Worm (Caenorhabditis elegans) whole organism, L4 larva: ENCODE results near the gene C46C2.3.

ENCODE experiments used
- F37D6.2 ChIP-seq: sonication (generic microtip); optimal IDR thresholded peaks from 2 replicates; lab custom pipeline; 2016; ENCODE audit warnings: mild to moderate bottlenecking, missing genetic modification characterization, missing compliant biosample characterization
- F44E2.7 ChIP-seq: fragments of 200-800 bp; sonication (Bioruptor generic); IDR thresholded peaks from 2 replicates; pipeline ENCODE4 v2.1.2; 2022; ENCODE audit warnings: missing genetic modification characterization, missing compliant biosample characterization
- F49E8.2 ChIP-seq: sonication (generic microtip); optimal IDR thresholded peaks from 2 replicates; lab custom pipeline; 2016; ENCODE audit warnings: missing compliant biosample characterization, mild to moderate bottlenecking, missing genetic modification characterization, borderline replicate concordance
- T20F7.1 ChIP-seq: fragments of 200-800 bp; sonication (Bioruptor generic); optimal IDR thresholded peaks from 2 replicates; lab custom pipeline; 2018; ENCODE audit warnings: mild to moderate bottlenecking, missing genetic modification characterization, missing compliant biosample characterization
- T26A8.4 ChIP-seq: fragments of 200-800 bp; sonication (Bioruptor generic); IDR thresholded peaks from 2 replicates; pipeline ENCODE4 v1.3.6; 2022; ENCODE audit warnings: missing genetic modification characterization, missing compliant biosample characterization
- ZK546.5 ChIP-seq, 2 experiments: sonication (generic microtip); optimal IDR thresholded peaks; 2 replicates each; lab custom pipeline; 2017; ENCODE audit warnings: missing biosample characterization in 2 of 2, missing genetic modification characterization in 2 of 2
- aha-1 ChIP-seq: fragments of 150-350 bp; peaks from one replicate; lab custom pipeline; 2014; ENCODE audit warnings: missing biosample characterization, missing genetic modification characterization
- attf-4 ChIP-seq: sonication (generic microtip); optimal IDR thresholded peaks from 3 replicates; lab custom pipeline; 2017; ENCODE audit warnings: missing biosample characterization, missing genetic modification characterization
- ceh-20 ChIP-seq: fragments of 200-800 bp; sonication (Bioruptor generic); IDR thresholded peaks from 2 replicates; pipeline ENCODE4 v1.3.6; 2022; ENCODE audit warnings: missing genetic modification reagents, missing genetic modification characterization, missing compliant biosample characterization
- ceh-44 ChIP-seq: fragments of 200-800 bp; sonication (Bioruptor generic); IDR thresholded peaks from 2 replicates; pipeline ENCODE4 v1.3.6; 2022; ENCODE audit warnings: missing genetic modification reagents, missing genetic modification characterization, missing compliant biosample characterization
- daf-12 ChIP-seq: fragments of 150-350 bp; optimal IDR thresholded peaks from 2 replicates; lab custom pipeline; 2014; ENCODE audit warnings: missing biosample characterization, missing genetic modification reagents, missing genetic modification characterization
- daf-19 ChIP-seq: fragments of 200-800 bp; sonication (Bioruptor generic); conservative IDR thresholded peaks from 2 replicates; pipeline ENCODE4 v1.3.6; 2022; ENCODE audit warnings: missing genetic modification characterization, missing compliant biosample characterization
- dmd-8 ChIP-seq: fragments of 200-800 bp; sonication (Bioruptor generic); IDR thresholded peaks from 2 replicates; pipeline ENCODE4 v1.3.6; 2022; ENCODE audit warnings: missing genetic modification characterization, missing compliant biosample characterization
- dpl-1 ChIP-seq: fragments of 150-350 bp; optimal IDR thresholded peaks from 2 replicates; lab custom pipeline; 2014; ENCODE audit warnings: missing biosample characterization, missing genetic modification reagents, missing genetic modification characterization
- duxl-1 ChIP-seq: sonication (generic microtip); optimal IDR thresholded peaks from 2 replicates; lab custom pipeline; 2016; ENCODE audit warnings: mild to moderate bottlenecking, missing genetic modification characterization, moderate library complexity, missing compliant biosample characterization; ENCODE audit not compliant: poor library complexity
- egl-27 ChIP-seq: sonication (generic microtip); optimal IDR thresholded peaks from 3 replicates; lab custom pipeline; 2017; ENCODE audit warnings: missing biosample characterization, missing genetic modification reagents, missing genetic modification characterization
- egl-43 ChIP-seq: fragments of 200-800 bp; sonication (Bioruptor generic); IDR thresholded peaks from 2 replicates; pipeline ENCODE4 v1.3.6; 2022; ENCODE audit warnings: missing genetic modification reagents, missing genetic modification characterization, missing compliant biosample characterization
- fos-1 ChIP-seq: fragments of 150-350 bp; optimal IDR thresholded peaks from 2 replicates; lab custom pipeline; 2014; ENCODE audit warnings: missing biosample characterization, missing genetic modification characterization
- hlh-11 ChIP-seq: fragments of 200-800 bp; sonication (Bioruptor generic); optimal IDR thresholded peaks from 2 replicates; lab custom pipeline; 2018; ENCODE audit warnings: mild to moderate bottlenecking, missing genetic modification characterization, missing compliant biosample characterization
- hlh-30 ChIP-seq: sonication (generic microtip); optimal IDR thresholded peaks from 2 replicates; lab custom pipeline; 2017; ENCODE audit warnings: antibody characterized with exemption, mild to moderate bottlenecking, missing genetic modification characterization, missing compliant biosample characterization; ENCODE audit not compliant: insufficient read depth
- hmg-1.1 ChIP-seq: fragments of 200-800 bp; sonication (Bioruptor generic); IDR thresholded peaks from 2 replicates; pipeline ENCODE4 v1.3.6; 2022; ENCODE audit warnings: missing genetic modification reagents, missing genetic modification characterization, missing compliant biosample characterization
- lim-7 ChIP-seq: fragments of 200-800 bp; sonication (Bioruptor generic); IDR thresholded peaks from 2 replicates; pipeline ENCODE4 v1.3.6; 2022; ENCODE audit warnings: missing genetic modification characterization, missing compliant biosample characterization
- lin-1 ChIP-seq: fragments of 200-800 bp; sonication (Bioruptor generic); IDR thresholded peaks from 2 replicates; pipeline ENCODE4 v1.3.6; 2022; ENCODE audit warnings: missing genetic modification reagents, missing genetic modification characterization, missing compliant biosample characterization
- lin-13 ChIP-seq: fragments of 150-350 bp; optimal IDR thresholded peaks from 2 replicates; lab custom pipeline; 2014; ENCODE audit warnings: missing biosample characterization, missing genetic modification reagents, missing genetic modification characterization
- lin-38 ChIP-seq: fragments of 200-800 bp; sonication (Bioruptor generic); IDR thresholded peaks from 2 replicates; pipeline ENCODE4 v1.3.6; 2022; ENCODE audit warnings: missing genetic modification reagents, missing genetic modification characterization, missing compliant biosample characterization
- lin-39 ChIP-seq: fragments of 150-350 bp; optimal IDR thresholded peaks from 2 replicates; lab custom pipeline; 2014; ENCODE audit warnings: missing biosample characterization, missing genetic modification reagents, missing genetic modification characterization
- lir-3 ChIP-seq: sonication (generic microtip); optimal IDR thresholded peaks from 2 replicates; lab custom pipeline; 2016; ENCODE audit warnings: mild to moderate bottlenecking, missing genetic modification characterization, missing compliant biosample characterization
- lsy-2 ChIP-seq, 2 experiments: fragments of 150-350 bp in 1 of 2; sonication (generic microtip) in 1 of 2; optimal IDR thresholded peaks; 2 replicates each; lab custom pipeline; 2014 to 2017; ENCODE audit warnings: missing biosample characterization in 2 of 2, missing genetic modification characterization in 2 of 2
- mdt-29 ChIP-seq: fragments of 200-800 bp; sonication (Bioruptor generic); IDR thresholded peaks from 2 replicates; pipeline ENCODE4 v1.3.6; 2022; ENCODE audit warnings: missing genetic modification reagents, missing genetic modification characterization, missing compliant biosample characterization
- mep-1 ChIP-seq: fragments of 150-350 bp; sonication (generic microtip); optimal IDR thresholded peaks from 3 replicates; lab custom pipeline; 2014; ENCODE audit warnings: missing biosample characterization, missing genetic modification characterization
- mxl-2 ChIP-seq: fragments of 200-800 bp; sonication (Bioruptor generic); conservative IDR thresholded peaks from 2 replicates; pipeline ENCODE4 v1.3.6; 2022; ENCODE audit warnings: missing genetic modification reagents, missing genetic modification characterization, missing compliant biosample characterization
- nhr-10 ChIP-seq: fragments of 150-350 bp; optimal IDR thresholded peaks from 2 replicates; lab custom pipeline; 2014; ENCODE audit warnings: missing biosample characterization, missing genetic modification characterization
- nhr-237 ChIP-seq: sonication (generic microtip); optimal IDR thresholded peaks from 2 replicates; lab custom pipeline; 2017; ENCODE audit warnings: missing biosample characterization, missing genetic modification characterization
- nhr-41 ChIP-seq: fragments of 200-800 bp; sonication (Bioruptor generic); IDR thresholded peaks from 2 replicates; pipeline ENCODE4 v1.3.6; 2022; ENCODE audit warnings: missing genetic modification reagents, missing genetic modification characterization, missing compliant biosample characterization
- nhr-42 ChIP-seq: fragments of 200-800 bp; sonication (Bioruptor generic); IDR thresholded peaks from 2 replicates; pipeline ENCODE4 v1.3.6; 2022; ENCODE audit warnings: missing genetic modification characterization, missing compliant biosample characterization
- nhr-48 ChIP-seq: sonication (generic microtip); optimal IDR thresholded peaks from 2 replicates; lab custom pipeline; 2016; ENCODE audit warnings: mild to moderate bottlenecking, missing genetic modification characterization, missing compliant biosample characterization
- nhr-6 ChIP-seq: fragments of 150-350 bp; optimal IDR thresholded peaks from 2 replicates; lab custom pipeline; 2014; ENCODE audit warnings: missing biosample characterization, missing genetic modification characterization
- pqm-1 ChIP-seq: sonication (generic microtip); optimal IDR thresholded peaks from 2 replicates; lab custom pipeline; 2017; ENCODE audit warnings: missing biosample characterization, missing genetic modification characterization
- rbr-2 ChIP-seq: sonication (generic microtip); optimal IDR thresholded peaks from 2 replicates; lab custom pipeline; 2016; ENCODE audit warnings: missing genotype, missing genetic modification characterization, missing compliant biosample characterization
- saeg-2 ChIP-seq: fragments of 200-800 bp; sonication (Bioruptor generic); IDR thresholded peaks from 2 replicates; pipeline ENCODE4 v1.3.6; 2022; ENCODE audit warnings: missing genetic modification reagents, missing genetic modification characterization, missing compliant biosample characterization
- skn-1 ChIP-seq: fragments of 150-350 bp; optimal IDR thresholded peaks from 2 replicates; lab custom pipeline; 2014; ENCODE audit warnings: missing biosample characterization, missing genetic modification characterization
- snpc-4 ChIP-seq: fragments of 150-350 bp; optimal IDR thresholded peaks from 2 replicates; lab custom pipeline; 2014; ENCODE audit warnings: missing biosample characterization, missing genetic modification characterization
- spr-3 ChIP-seq: fragments of 200-800 bp; sonication (Bioruptor generic); optimal IDR thresholded peaks from 2 replicates; lab custom pipeline; 2018; ENCODE audit warnings: mild to moderate bottlenecking, missing genetic modification characterization, missing compliant biosample characterization
- unc-62 ChIP-seq, 3 experiments: fragments of 150-350 bp in 1 of 3; sonication (generic microtip); optimal IDR thresholded peaks in 2 of 3; peaks in 1 of 3; 1 replicate in 1 of 3; 2 replicates in 2 of 3; lab custom pipeline; 2014 to 2017; ENCODE audit warnings: missing biosample characterization in 3 of 3, missing genetic modification characterization in 3 of 3, missing genetic modification reagents in 3 of 3, missing genotype in 1 of 3
- vab-7 ChIP-seq: fragments of 200-800 bp; sonication (Bioruptor generic); IDR thresholded peaks from 2 replicates; pipeline ENCODE4 v1.3.6; 2022; ENCODE audit warnings: missing genetic modification reagents, missing genetic modification characterization, missing compliant biosample characterization
- zfp-3 ChIP-seq: fragments of 200-800 bp; sonication (Bioruptor generic); conservative IDR thresholded peaks from 2 replicates; pipeline ENCODE4 v1.3.6; 2022; ENCODE audit warnings: missing genetic modification reagents, missing genetic modification characterization, missing compliant biosample characterization
- zip-2 ChIP-seq: fragments of 150-350 bp; optimal IDR thresholded peaks from 2 replicates; lab custom pipeline; 2014; ENCODE audit warnings: missing biosample characterization, missing genetic modification characterization
- ztf-11 ChIP-seq: fragments of 150-350 bp; optimal IDR thresholded peaks from 2 replicates; lab custom pipeline; 2014; ENCODE audit warnings: missing biosample characterization, missing genetic modification characterization
- ztf-7 ChIP-seq: fragments of 150-350 bp; optimal IDR thresholded peaks from 2 replicates; lab custom pipeline; 2014; ENCODE audit warnings: missing biosample characterization, missing genetic modification characterization

C46C2.3 gene

DNA sequence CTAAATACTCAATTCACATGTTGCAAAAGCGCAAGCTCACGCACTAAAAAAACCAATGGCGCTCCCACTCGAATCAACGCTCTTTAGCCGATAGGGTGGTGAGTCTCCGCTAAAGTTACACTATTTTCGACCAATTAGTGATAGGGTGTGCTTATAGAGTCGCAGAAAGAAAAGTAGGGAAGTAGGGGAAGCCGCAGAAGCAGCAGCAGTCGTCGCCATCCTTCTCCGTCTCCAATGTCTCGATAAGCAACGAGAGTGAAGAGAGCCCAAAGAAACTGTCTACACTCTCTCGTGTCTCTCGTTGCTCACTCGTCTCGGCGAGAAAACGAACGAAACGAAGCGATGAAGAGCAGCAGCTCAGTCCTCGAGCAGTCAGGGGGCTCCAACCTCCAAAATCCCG, 28.2 kb upstream of the C46C2.3 start (continued):
- peak; percentile 49; the same call in 1 of the 2 replicates for TF ChIP-seq lin-1 (GFP tag; lab: Robert Waterston, UW)
- TF ChIP-seq unc-62 (GFP tag; optimal IDR thresholded peaks at IDR 0.05 in 1 of 2; lab: Kevin White, UChicago), result peak in 1 of 2 experiments; percentile 14
- no peak for TF ChIP-seq unc-62 (tag; optimal IDR thresholded peaks at IDR 0.05; lab: Kevin White, UChicago)
- TF ChIP-seq nhr-48, result no peak
- TF ChIP-seq ztf-11 (tag; lab: Kevin White, UChicago), result no peak
- TF ChIP-seq zip-2, result no peak
- 0 out of 2 replicates have a peak, but pooled peaks have one; percentile 33 for TF ChIP-seq nhr-42 (GFP tag; lab: Robert Waterston, UW)
- TF ChIP-seq skn-1 (tag; lab: Kevin White, UChicago), result no peak
- peak; percentile 18 for TF ChIP-seq duxl-1
- TF ChIP-seq T26A8.4 (GFP tag; lab: Robert Waterston, UW), result no peak
- TF ChIP-seq egl-43 (GFP tag; lab: Robert Waterston, UW), result peak; percentile 82

DNA sequence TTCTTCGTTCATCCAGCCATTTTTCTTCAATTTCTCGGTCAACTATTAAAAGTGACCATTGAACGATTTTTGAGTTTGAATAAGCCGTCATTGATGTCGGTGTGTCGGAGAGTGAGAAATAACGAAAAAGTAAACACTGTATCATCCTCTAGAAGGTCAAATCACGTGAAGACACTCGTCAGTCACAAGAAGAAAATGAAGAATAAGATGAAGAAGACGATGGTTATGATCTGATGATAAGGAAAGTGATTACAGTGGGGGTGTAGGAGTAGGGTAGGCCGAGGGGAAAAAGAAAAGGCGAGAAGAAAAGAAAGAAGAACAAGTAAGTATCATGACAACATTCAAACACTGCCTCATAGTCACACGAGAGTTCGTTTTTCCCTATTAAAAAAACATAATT, 26.8 kb upstream of the C46C2.3 start:
- no peak for TF ChIP-seq nhr-237 (tag; lab: Kevin White, UChicago)
- TF ChIP-seq vab-7 (GFP tag; lab: Robert Waterston, UW), result no peak
- peak; percentile 88 for TF ChIP-seq hlh-11 (tag; lab: Kevin White, UChicago)
- no peak for TF ChIP-seq rbr-2 (tag; lab: Kevin White, UChicago)
- TF ChIP-seq daf-12, result no peak
- TF ChIP-seq lim-7 (GFP tag; lab: Robert Waterston, UW), result no peak
- peak; percentile 75 for TF ChIP-seq mdt-29 (GFP tag; lab: Robert Waterston, UW)
- TF ChIP-seq nhr-48, result peak; percentile 38
- peak; percentile 34 for TF ChIP-seq fos-1 (tag; lab: Kevin White, UChicago)
- TF ChIP-seq egl-27 (tag; lab: Kevin White, UChicago), result no peak
- no peak for TF ChIP-seq attf-4
- no peak for TF ChIP-seq ZK546.5 (tag; optimal IDR thresholded peaks at IDR 0.05; lab: Kevin White, UChicago)
- no peak for TF ChIP-seq saeg-2
- TF ChIP-seq zfp-3 (GFP tag; lab: Robert Waterston, UW), result 0 out of 2 replicates have a peak, but pooled peaks have one; percentile 34
- no peak for TF ChIP-seq nhr-41 (GFP tag; lab: Robert Waterston, UW)
- no peak for TF ChIP-seq F49E8.2
- TF ChIP-seq lsy-2 (tag; optimal IDR thresholded peaks at IDR 0.05; lab: Kevin White, UChicago), result peak; percentile 44 to 58
- TF ChIP-seq ceh-44 (GFP tag; lab: Robert Waterston, UW), result no peak
- no peak for TF ChIP-seq spr-3
- peak; percentile 10 for TF ChIP-seq nhr-6 (tag; lab: Kevin White, UChicago)
- TF ChIP-seq hlh-30 (tag; lab: Kevin White, UChicago), result peak; percentile 97
- TF ChIP-seq skn-1 (tag; lab: Kevin White, UChicago), result no peak
- TF ChIP-seq ztf-11 (tag; lab: Kevin White, UChicago), result no peak
- TF ChIP-seq nhr-10 (tag; lab: Kevin White, UChicago), result peak; percentile 57
- 0 out of 2 replicates have a peak, but pooled peaks have one; percentile 7 for TF ChIP-seq hmg-1.1
- TF ChIP-seq ceh-20 (GFP tag; lab: Robert Waterston, UW), result no peak
- no peak for TF ChIP-seq dmd-8 (GFP tag; lab: Robert Waterston, UW)
- no peak for TF ChIP-seq T20F7.1 (GFP tag; lab: Kevin White, UChicago)
- TF ChIP-seq lin-38 (GFP tag; lab: Robert Waterston, UW), result no peak; the same call in 1 of the 2 replicates
- no peak for TF ChIP-seq ztf-7 (tag; lab: Kevin White, UChicago)
- TF ChIP-seq lin-1 (GFP tag; lab: Robert Waterston, UW), result 0 out of 2 replicates have a peak, but pooled peaks have one; percentile 29
- TF ChIP-seq mxl-2 (GFP tag; lab: Robert Waterston, UW), result no peak
- TF ChIP-seq lir-3 (tag; lab: Kevin White, UChicago), result no peak
- peak; percentile 31 for TF ChIP-seq pqm-1 (tag; lab: Kevin White, UChicago)
- peak; percentile 6 for TF ChIP-seq lin-13
- TF ChIP-seq lin-39 (tag; lab: Kevin White, UChicago), result no peak
- TF ChIP-seq aha-1 (tag; lab: Kevin White, UChicago), result no peak
- TF ChIP-seq F37D6.2 (tag; lab: Kevin White, UChicago), result no peak
- peak; percentile 79 for TF ChIP-seq mep-1 (tag; lab: Kevin White, UChicago)
- no peak for TF ChIP-seq snpc-4
- TF ChIP-seq daf-19 (GFP tag; lab: Robert Waterston, UW), result no peak
- peak in 1 of 2 experiments; percentile 92 for TF ChIP-seq unc-62 (GFP tag; optimal IDR thresholded peaks at IDR 0.05 in 1 of 2; lab: Kevin White, UChicago)
- no peak for TF ChIP-seq unc-62 (tag; optimal IDR thresholded peaks at IDR 0.05; lab: Kevin White, UChicago)
- TF ChIP-seq F44E2.7 (GFP tag; lab: Robert Waterston, UW), result no peak
- TF ChIP-seq dpl-1 (GFP tag; lab: Kevin White, UChicago), result no peak
